Fruit fly (Drosophila melanogaster) whole organism, embryonic: Measurements from ENCODE around the gene CG34107.

Experiments
- Antp ChIP-seq: fragments of 200-800 bp; sonication (Bioruptor generic); optimal IDR thresholded peaks from 3 replicates; lab custom pipeline; 2016; ENCODE audit warnings: missing biosample characterization, missing genetic modification characterization
- Atf6 ChIP-seq: fragments of 200-800 bp; sonication (Bioruptor generic); IDR thresholded peaks from 2 replicates; pipeline ENCODE4 v1.3.6; 2022; ENCODE audit warnings: missing biosample characterization, missing genetic modification characterization
- B-H1 ChIP-seq: fragments of 200-800 bp; sonication (Bioruptor generic); IDR thresholded peaks from 3 replicates; pipeline ENCODE4 v1.3.6; 2022; ENCODE audit warnings: missing biosample characterization, missing genetic modification characterization
- BEAF-32 ChIP-seq: fragments of 200-800 bp; sonication (Bioruptor generic); optimal IDR thresholded peaks from 3 replicates; lab custom pipeline; 2017; ENCODE audit warnings: missing biosample characterization, missing genetic modification characterization, mild to moderate bottlenecking, moderate library complexity, missing genetic modification reagents
- Bdp1 ChIP-seq: fragments of 200-800 bp; sonication (Bioruptor generic); optimal IDR thresholded peaks from 3 replicates; lab custom pipeline; 2016; ENCODE audit warnings: missing biosample characterization, missing genetic modification characterization
- CG1024 ChIP-seq: fragments of 200-800 bp; sonication (Bioruptor generic); IDR thresholded peaks from 2 replicates; pipeline ENCODE4 v1.3.6; 2022; ENCODE audit warnings: missing biosample characterization, missing genetic modification characterization
- CG10366 ChIP-seq: fragments of 200-800 bp; sonication (Bioruptor generic); IDR thresholded peaks from 2 replicates; pipeline ENCODE4 v1.3.6; 2022; ENCODE audit warnings: missing biosample characterization, missing genetic modification characterization
- CG10431 ChIP-seq: fragments of 200-800 bp; sonication (Bioruptor generic); optimal IDR thresholded peaks from 3 replicates; lab custom pipeline; 2018; ENCODE audit warnings: missing biosample characterization, mild to moderate bottlenecking, missing genetic modification characterization
- CG11247 ChIP-seq: fragments of 200-800 bp; sonication (Bioruptor generic); IDR thresholded peaks from 2 replicates; pipeline ENCODE4 v1.3.6; 2022; ENCODE audit warnings: missing biosample characterization, missing genetic modification characterization
- CG14965 ChIP-seq: fragments of 200-800 bp; sonication (Bioruptor generic); optimal IDR thresholded peaks from 2 replicates; lab custom pipeline; 2016; ENCODE audit warnings: missing biosample characterization, missing genetic modification characterization, borderline replicate concordance
- CG15601 ChIP-seq: fragments of 200-800 bp; sonication (Bioruptor generic); optimal IDR thresholded peaks from 3 replicates; lab custom pipeline; 2019; ENCODE audit warnings: missing biosample characterization, mild to moderate bottlenecking, missing genetic modification characterization, moderate library complexity
- CG15696 ChIP-seq: fragments of 200-800 bp; sonication (Bioruptor generic); optimal IDR thresholded peaks from 2 replicates; lab custom pipeline; 2019; ENCODE audit warnings: missing biosample characterization, mild to moderate bottlenecking, missing genetic modification characterization, moderate library complexity
- CG1647 ChIP-seq: fragments of 200-800 bp; sonication (Bioruptor generic); optimal IDR thresholded peaks from 3 replicates; lab custom pipeline; 2016; ENCODE audit warnings: missing biosample characterization, missing genetic modification characterization
- CG17361 ChIP-seq: fragments of 200-800 bp; sonication (Bioruptor generic); IDR thresholded peaks from 3 replicates; pipeline ENCODE4 v1.3.6; 2022; ENCODE audit warnings: missing biosample characterization, missing genetic modification characterization
- CG18262 ChIP-seq: fragments of 200-800 bp; optimal IDR thresholded peaks from 3 replicates; lab custom pipeline; 2019; ENCODE audit warnings: missing biosample characterization, mild to moderate bottlenecking, missing genetic modification characterization, moderate library complexity
- CG18599 ChIP-seq: fragments of 200-800 bp; sonication (Bioruptor generic); optimal IDR thresholded peaks from 3 replicates; lab custom pipeline; 2017; ENCODE audit warnings: missing biosample characterization, missing genetic modification characterization, mild to moderate bottlenecking, moderate library complexity, missing genetic modification reagents
- CG31441 ChIP-seq: fragments of 200-800 bp; sonication (Bioruptor generic); IDR thresholded peaks from 2 replicates; pipeline ENCODE4 v1.3.6; 2022; ENCODE audit warnings: missing biosample characterization, missing genetic modification characterization
- CG3726 ChIP-seq: fragments of 200-800 bp; sonication (Bioruptor generic); IDR thresholded peaks from 3 replicates; pipeline ENCODE4, ENCODE4 v1.3.6; 2022; ENCODE audit warnings: missing biosample characterization, missing genetic modification characterization
- CG4707 ChIP-seq: fragments of 200-800 bp; sonication (Bioruptor generic); optimal IDR thresholded peaks from 2 replicates; lab custom pipeline; 2018; ENCODE audit warnings: missing biosample characterization, mild to moderate bottlenecking, missing genetic modification characterization, moderate library complexity
- CG4820 ChIP-seq: fragments of 200-800 bp; sonication (Bioruptor generic); optimal IDR thresholded peaks from 3 replicates; lab custom pipeline; 2016; ENCODE audit warnings: missing biosample characterization, missing genetic modification characterization
- CG4854 ChIP-seq: fragments of 200-800 bp; sonication (Bioruptor generic); optimal IDR thresholded peaks from 2 replicates; lab custom pipeline; 2016; ENCODE audit warnings: missing biosample characterization, missing genetic modification characterization, inconsistent platforms
- CG6689 ChIP-seq: fragments of 200-800 bp; sonication (Bioruptor generic); IDR thresholded peaks from 2 replicates; pipeline ENCODE4 v1.3.6; 2022; ENCODE audit warnings: missing biosample characterization, missing genetic modification characterization
- CG7556 ChIP-seq: fragments of 200-800 bp; sonication (Bioruptor generic); optimal IDR thresholded peaks from 2 replicates; lab custom pipeline; 2017; ENCODE audit warnings: missing biosample characterization, mild to moderate bottlenecking, missing genetic modification characterization
- CG8290 ChIP-seq, 3 experiments: fragments of 200-800 bp; sonication (Bioruptor generic); optimal IDR thresholded peaks; 2 replicates each; lab custom pipeline; 2016 to 2019; ENCODE audit warnings: missing biosample characterization in 3 of 3, missing genetic modification characterization in 3 of 3, mild to moderate bottlenecking in 2 of 3, moderate library complexity in 1 of 3
- CG8388 ChIP-seq: fragments of 200-800 bp; sonication (Bioruptor generic); optimal IDR thresholded peaks from 2 replicates; lab custom pipeline; 2019; ENCODE audit warnings: missing biosample characterization, mild to moderate bottlenecking, missing genetic modification characterization, moderate library complexity
- CoRest ChIP-seq: fragments of 200-800 bp; sonication (Bioruptor generic); optimal IDR thresholded peaks from 3 replicates; lab custom pipeline; 2018; ENCODE audit warnings: missing biosample characterization, mild to moderate bottlenecking, missing genetic modification characterization, moderate library complexity
- CrebB ChIP-seq: fragments of 200-800 bp; sonication (Bioruptor generic); optimal IDR thresholded peaks from 3 replicates; lab custom pipeline; 2018; ENCODE audit warnings: missing biosample characterization, mild to moderate bottlenecking, missing genetic modification characterization
- Dek ChIP-seq: fragments of 200-800 bp; sonication (Bioruptor generic); optimal IDR thresholded peaks from 3 replicates; lab custom pipeline; 2019; ENCODE audit warnings: missing biosample characterization, mild to moderate bottlenecking, missing genetic modification characterization, moderate library complexity
- Eip74EF ChIP-seq, 2 experiments: fragments of 200-800 bp in 1 of 2; fragments of >200 bp in 1 of 2; sonication (Bioruptor generic) in 1 of 2; optimal IDR thresholded peaks; 2 replicates each; lab custom pipeline; 2017 to 2019; ENCODE audit warnings: missing biosample characterization in 2 of 2, missing genetic modification characterization in 2 of 2, mild to moderate bottlenecking in 1 of 2, moderate library complexity in 1 of 2
- Hand ChIP-seq: fragments of 200-800 bp; sonication (Bioruptor generic); optimal IDR thresholded peaks from 2 replicates; lab custom pipeline; 2017; ENCODE audit warnings: mild to moderate bottlenecking, missing biosample characterization, missing genetic modification reagents, missing genetic modification characterization
- Hsf ChIP-seq: fragments of 200-800 bp; sonication (Bioruptor generic); optimal IDR thresholded peaks from 3 replicates; lab custom pipeline; 2016; ENCODE audit warnings: missing biosample characterization, missing genetic modification characterization
- MESR4 ChIP-seq: fragments of 200-800 bp; sonication (Bioruptor generic); optimal IDR thresholded peaks from 2 replicates; lab custom pipeline; 2018; ENCODE audit warnings: missing biosample characterization, mild to moderate bottlenecking, missing genetic modification characterization, moderate library complexity
- Poxn ChIP-seq: fragments of 200-800 bp; sonication (Bioruptor generic); IDR thresholded peaks from 2 replicates; pipeline ENCODE4 v1.3.6; 2022; ENCODE audit warnings: missing biosample characterization, missing genetic modification characterization
- Ptx1 ChIP-seq: fragments of 200-800 bp; sonication (Bioruptor generic); IDR thresholded peaks from 2 replicates; pipeline ENCODE4 v1.3.6; 2022; ENCODE audit warnings: missing biosample characterization, missing genetic modification characterization
- Ravus ChIP-seq: fragments of 200-800 bp; sonication (Bioruptor generic); IDR thresholded peaks from 2 replicates; pipeline ENCODE4 v1.3.6; 2022; ENCODE audit warnings: missing biosample characterization, missing genetic modification characterization
- ato ChIP-seq: fragments of 200-800 bp; sonication (Bioruptor generic); IDR thresholded peaks from 2 replicates; pipeline ENCODE4 v1.3.6; 2022; ENCODE audit warnings: missing biosample characterization, missing genetic modification characterization; ENCODE audit not compliant: partially characterized antibody
- chn ChIP-seq: fragments of 200-800 bp; sonication (Bioruptor generic); optimal IDR thresholded peaks from 2 replicates; lab custom pipeline; 2016; ENCODE audit warnings: missing biosample characterization, missing genetic modification characterization
- en ChIP-seq: fragments of 200-800 bp; sonication (Bioruptor generic); optimal IDR thresholded peaks from 2 replicates; lab custom pipeline; 2016; ENCODE audit warnings: missing biosample characterization, missing genetic modification characterization
- ftz-f1 ChIP-seq: fragments of 200-800 bp; sonication (Bioruptor generic); optimal IDR thresholded peaks from 2 replicates; lab custom pipeline; 2016; ENCODE audit warnings: missing biosample characterization, missing genetic modification characterization
- gem ChIP-seq: fragments of 200-800 bp; sonication (Bioruptor generic); optimal IDR thresholded peaks from 2 replicates; lab custom pipeline; 2019; ENCODE audit warnings: missing biosample characterization, mild to moderate bottlenecking, missing genetic modification characterization, moderate library complexity
- grn ChIP-seq: fragments of 200-800 bp; sonication (Bioruptor generic); optimal IDR thresholded peaks from 3 replicates; lab custom pipeline; 2017; ENCODE audit warnings: missing biosample characterization, missing genetic modification characterization
- her ChIP-seq: fragments of 200-800 bp; sonication (Bioruptor generic); optimal IDR thresholded peaks from 2 replicates; lab custom pipeline; 2016; ENCODE audit warnings: missing biosample characterization, missing genetic modification characterization
- ind ChIP-seq: fragments of 200-800 bp; sonication (Bioruptor generic); optimal IDR thresholded peaks from 3 replicates; lab custom pipeline; 2016; ENCODE audit warnings: missing biosample characterization, missing genetic modification characterization
- lilli ChIP-seq: fragments of 200-800 bp; sonication (Bioruptor generic); optimal IDR thresholded peaks from 3 replicates; lab custom pipeline; 2016; ENCODE audit warnings: missing biosample characterization, missing genetic modification characterization
- lov ChIP-seq, 2 experiments: fragments of 200-800 bp in 1 of 2; fragments of >200 bp in 1 of 2; sonication (Bioruptor generic) in 1 of 2; IDR thresholded peaks in 1 of 2; optimal IDR thresholded peaks in 1 of 2; 2 replicates in 1 of 2; 3 replicates in 1 of 2; pipeline versions ENCODE4 v1.3.6 to Lab custom; 2017 to 2022; ENCODE audit warnings: missing biosample characterization in 1 of 2, missing genetic modification characterization in 1 of 2
- mam ChIP-seq: fragments of 200-800 bp; sonication (Bioruptor generic); optimal IDR thresholded peaks from 3 replicates; lab custom pipeline; 2016; ENCODE audit warnings: missing biosample characterization, missing genetic modification characterization
- sens ChIP-seq: fragments of 200-800 bp; sonication (Bioruptor generic); peaks from one replicate; lab custom pipeline; 2016; ENCODE audit warnings: missing biosample characterization, missing genetic modification characterization
- slbo ChIP-seq: fragments of 200-800 bp; sonication (Bioruptor generic); IDR thresholded peaks from 2 replicates; pipeline ENCODE4 v1.3.6; 2022; ENCODE audit warnings: missing biosample characterization, missing genetic modification characterization
- vfl ChIP-seq: fragments of 200-800 bp; sonication (Bioruptor generic); optimal IDR thresholded peaks from 2 replicates; lab custom pipeline; 2016; ENCODE audit warnings: missing biosample characterization, missing genetic modification characterization

Gene CG34107

dm6 chr3R:10190084-10190782 is 34.5 kb upstream of the CG34107 start, which contains the start of gene Syn (continued):
- TF ChIP-seq Bdp1 (GFP tag; lab: Kevin White, UChicago): no peak
- no peak for TF ChIP-seq CG4707 (GFP tag; lab: Kevin White, UChicago)
- no peak for TF ChIP-seq ind (GFP tag; lab: Kevin White, UChicago)
- TF ChIP-seq ftz-f1: no peak
- TF ChIP-seq slbo (GFP tag; lab: Robert Waterston, UW): peak; percentile 40; the same call in 1 of the 2 replicates
- no peak for TF ChIP-seq CG10431 (GFP tag; lab: Kevin White, UChicago)
- TF ChIP-seq CoRest (tag; lab: Kevin White, UChicago): peak; percentile 25
- TF ChIP-seq CG11247 (GFP tag; lab: Robert Waterston, UW): no peak
- no peak for TF ChIP-seq Ravus (GFP tag; lab: Robert Waterston, UW)
- TF ChIP-seq Dek (tag; lab: Kevin White, UChicago): peak; percentile 23
- TF ChIP-seq CG18599 (GFP tag; lab: Kevin White, UChicago): peak; percentile 33
- TF ChIP-seq CG18262 (tag; lab: Kevin White, UChicago): peak; percentile 41
- TF ChIP-seq Hand (GFP tag; lab: Kevin White, UChicago): no peak
- peak; percentile 69 for TF ChIP-seq sens
- TF ChIP-seq CG4820 (GFP tag; lab: Kevin White, UChicago): no peak
- TF ChIP-seq Eip74EF (GFP tag; optimal IDR thresholded peaks at IDR 0.05; lab: Kevin White, UChicago): no peak
- no peak for TF ChIP-seq Antp (GFP tag; lab: Kevin White, UChicago)
- peak; percentile 56 for TF ChIP-seq CG7556 (GFP tag; lab: Kevin White, UChicago)
- TF ChIP-seq Atf6 (GFP tag; lab: Robert Waterston, UW): no peak
- no peak for TF ChIP-seq CG15696 (tag; lab: Kevin White, UChicago)
- no peak for TF ChIP-seq CG1647
- TF ChIP-seq gem (tag; lab: Kevin White, UChicago): peak; percentile 57
- TF ChIP-seq en (GFP tag; lab: Kevin White, UChicago): no peak
- no peak for TF ChIP-seq vfl (GFP tag; lab: Kevin White, UChicago)
- no peak for TF ChIP-seq lov (optimal IDR thresholded peaks at IDR 0.05; lab: Kevin White, UChicago)
- no peak for TF ChIP-seq lov (GFP tag; IDR thresholded peaks at IDR 0.05; lab: Robert Waterston, UW)
- TF ChIP-seq CG4854 (GFP tag; lab: Kevin White, UChicago): no peak
- no peak for TF ChIP-seq Ptx1 (GFP tag; lab: Robert Waterston, UW)
- TF ChIP-seq lilli (GFP tag; lab: Kevin White, UChicago): no peak
- no peak for TF ChIP-seq CG8290 (GFP tag; optimal IDR thresholded peaks at IDR 0.05; lab: Kevin White, UChicago)
- peak in 1 of 2 experiments; percentile 20 for TF ChIP-seq CG8290 (tag; optimal IDR thresholded peaks at IDR 0.05; lab: Kevin White, UChicago)
- TF ChIP-seq CG10366 (GFP tag; lab: Robert Waterston, UW): no peak
- TF ChIP-seq her: no peak
- TF ChIP-seq mam (GFP tag; lab: Kevin White, UChicago): no peak
- no peak for TF ChIP-seq Poxn (GFP tag; lab: Robert Waterston, UW)
- no peak for TF ChIP-seq CG1024
- TF ChIP-seq B-H1 (GFP tag; lab: Robert Waterston, UW): no peak
- TF ChIP-seq CG14965: no peak
- TF ChIP-seq CG17361 (GFP tag; lab: Robert Waterston, UW): peak; percentile 33; the same call in 1 of the 3 replicates
- no peak for TF ChIP-seq grn (GFP tag; lab: Kevin White, UChicago)
- TF ChIP-seq chn (GFP tag; lab: Kevin White, UChicago): no peak
- no peak for TF ChIP-seq ato (GFP tag; lab: Robert Waterston, UW)
- no peak for TF ChIP-seq BEAF-32 (GFP tag; lab: Kevin White, UChicago)
- no peak for TF ChIP-seq CG15601
- TF ChIP-seq Hsf (GFP tag; lab: Kevin White, UChicago): no peak
- no peak for TF ChIP-seq CrebB (tag; lab: Kevin White, UChicago)
- TF ChIP-seq MESR4 (GFP tag; lab: Kevin White, UChicago): no peak
- TF ChIP-seq CG31441: peak; percentile 17; the same call in 1 of the 2 replicates
- no peak for TF ChIP-seq CG8388
- no peak for TF ChIP-seq CG6689 (GFP tag; lab: Robert Waterston, UW)
- TF ChIP-seq CG3726 (GFP tag; lab: Robert Waterston, UW): no peak
